Worm (Caenorhabditis elegans) whole organism, early embryonic: ENCODE measurements around the gene cyp-33C7.

ENCODE experiments used
- B0310.2 ChIP-seq: sonication (generic microtip); optimal IDR thresholded peaks from 2 replicates; lab custom pipeline; 2016; ENCODE audit warnings: mild to moderate bottlenecking, missing genetic modification characterization, missing compliant biosample characterization
- F13C5.2 ChIP-seq: sonication (generic microtip); optimal IDR thresholded peaks from 2 replicates; lab custom pipeline; 2017; ENCODE audit warnings: mild to moderate bottlenecking, missing genetic modification characterization, inconsistent platforms, missing compliant biosample characterization
- ama-1 ChIP-seq: fragments of 150-350 bp; optimal IDR thresholded peaks from 2 replicates; lab custom pipeline; 2014
- ets-7 ChIP-seq: sonication (generic microtip); optimal IDR thresholded peaks from 2 replicates; lab custom pipeline; 2016; ENCODE audit warnings: missing genotype, missing genetic modification characterization, missing compliant biosample characterization
- hmg-4 ChIP-seq: fragments of 200-800 bp; sonication (Bioruptor generic); optimal IDR thresholded peaks from 2 replicates; lab custom pipeline; 2018; ENCODE audit warnings: mild to moderate bottlenecking, missing genetic modification characterization, missing compliant biosample characterization
- hnd-1 ChIP-seq: sonication (generic microtip); optimal IDR thresholded peaks from 2 replicates; lab custom pipeline; 2016; ENCODE audit warnings: missing genetic modification characterization, missing compliant biosample characterization
- pes-1 ChIP-seq: fragments of 200-800 bp; sonication (Bioruptor generic); IDR thresholded peaks from 2 replicates; pipeline ENCODE4 v1.3.6; 2022; ENCODE audit warnings: missing genetic modification reagents, missing genetic modification characterization, missing compliant biosample characterization
- scrt-1 ChIP-seq: fragments of 200-800 bp; sonication (Bioruptor generic); IDR thresholded peaks from 2 replicates; pipeline ENCODE4 v1.3.6; 2022; ENCODE audit warnings: missing genetic modification characterization, missing compliant biosample characterization
- sea-1 ChIP-seq: fragments of 200-800 bp; sonication (Bioruptor generic); conservative IDR thresholded peaks from 2 replicates; pipeline ENCODE4 v1.3.6; 2022; ENCODE audit warnings: missing genetic modification characterization, missing compliant biosample characterization
- tbx-11 ChIP-seq: fragments of 200-800 bp; sonication (Bioruptor generic); IDR thresholded peaks from 2 replicates; pipeline ENCODE4 v1.3.6; 2022; ENCODE audit warnings: missing genetic modification characterization, missing compliant biosample characterization
- tbx-37 ChIP-seq: fragments of 200-800 bp; sonication (Bioruptor generic); conservative IDR thresholded peaks from 2 replicates; pipeline ENCODE4 v1.3.6; 2022; ENCODE audit warnings: missing genetic modification reagents, missing genetic modification characterization, missing compliant biosample characterization

DNA sequence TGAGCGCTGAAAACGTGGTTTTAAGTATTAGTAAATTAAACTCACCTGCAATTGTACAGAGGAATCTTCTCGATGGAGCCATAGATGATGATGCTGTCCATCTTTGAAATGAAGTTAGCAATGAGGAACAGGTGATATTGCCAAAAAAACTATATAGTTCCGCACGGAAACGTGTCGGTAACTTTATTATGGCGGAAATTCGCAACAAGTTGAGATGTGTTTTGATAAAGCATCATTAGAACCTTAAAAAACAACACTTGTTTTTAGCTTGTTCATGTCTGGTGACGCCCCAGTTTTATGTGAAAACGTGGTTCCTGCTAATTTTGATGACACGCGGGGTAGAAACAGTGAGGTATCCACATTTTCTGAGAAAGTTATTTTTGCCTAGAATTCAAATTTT lies 44.2 kb upstream of the cyp-33C7 start, which contains the start of gene srt-40:
- TF ChIP-seq sea-1 (GFP tag; lab: Robert Waterston, UW) = no peak
- no peak for TF ChIP-seq ama-1 (lab: Kevin White, UChicago)
- TF ChIP-seq tbx-11 (GFP tag; lab: Robert Waterston, UW) = no peak
- TF ChIP-seq hnd-1 = no peak
- TF ChIP-seq hmg-4 (GFP tag; lab: Kevin White, UChicago) = no peak
- TF ChIP-seq pes-1 (GFP tag; lab: Robert Waterston, UW) = no peak
- TF ChIP-seq ets-7 = no peak
- no peak for TF ChIP-seq tbx-37
- no peak for TF ChIP-seq scrt-1
- no peak for TF ChIP-seq B0310.2
- no peak for TF ChIP-seq F13C5.2
